Worm (Caenorhabditis elegans) whole organism, L2 larva: Measurements from ENCODE around the gene hda-1.

Experiments used
- F13H6.1 ChIP-seq: sonication (generic microtip); optimal IDR thresholded peaks from 2 replicates; lab custom pipeline; 2016; ENCODE audit warnings: missing genetic modification characterization, missing compliant biosample characterization
- R02D3.7 ChIP-seq: fragments of 150-350 bp; optimal IDR thresholded peaks from 2 replicates; lab custom pipeline; 2014; ENCODE audit warnings: missing biosample characterization, missing genetic modification characterization
- ZK546.5 ChIP-seq: sonication (generic microtip); optimal IDR thresholded peaks from 2 replicates; lab custom pipeline; 2017; ENCODE audit warnings: missing biosample characterization, missing genetic modification characterization
- ama-1 ChIP-seq: fragments of 150-350 bp; optimal IDR thresholded peaks from 2 replicates; lab custom pipeline; 2018; ENCODE audit warnings: inconsistent platforms
- ceh-82 ChIP-seq: fragments of 150-350 bp; optimal IDR thresholded peaks from 2 replicates; lab custom pipeline; 2014; ENCODE audit warnings: missing biosample characterization, missing genetic modification characterization
- elt-1 ChIP-seq: fragments of 150-350 bp; optimal IDR thresholded peaks from 2 replicates; lab custom pipeline; 2014; ENCODE audit warnings: missing biosample characterization, missing genetic modification characterization
- nhr-21 ChIP-seq: fragments of 150-350 bp; optimal IDR thresholded peaks from 2 replicates; lab custom pipeline; 2014; ENCODE audit warnings: missing biosample characterization, missing genetic modification characterization
- nhr-25 ChIP-seq: fragments of 150-350 bp; sonication (generic microtip); optimal IDR thresholded peaks from 3 replicates; lab custom pipeline; 2014; ENCODE audit warnings: missing biosample characterization, missing genetic modification characterization
- skn-1 ChIP-seq: sonication (generic microtip); optimal IDR thresholded peaks from 2 replicates; lab custom pipeline; 2017; ENCODE audit warnings: missing biosample characterization, missing genetic modification characterization
- snpc-4 ChIP-seq: fragments of 150-350 bp; optimal IDR thresholded peaks from 2 replicates; lab custom pipeline; 2014; ENCODE audit warnings: missing biosample characterization, missing genetic modification characterization
- unc-39 ChIP-seq: fragments of 150-350 bp; optimal IDR thresholded peaks from 2 replicates; lab custom pipeline; 2014; ENCODE audit warnings: missing biosample characterization, missing genetic modification characterization
- ztf-11 ChIP-seq: sonication (generic microtip); optimal IDR thresholded peaks from 2 replicates; lab custom pipeline; 2017; ENCODE audit warnings: missing biosample characterization, missing genetic modification characterization

DNA sequence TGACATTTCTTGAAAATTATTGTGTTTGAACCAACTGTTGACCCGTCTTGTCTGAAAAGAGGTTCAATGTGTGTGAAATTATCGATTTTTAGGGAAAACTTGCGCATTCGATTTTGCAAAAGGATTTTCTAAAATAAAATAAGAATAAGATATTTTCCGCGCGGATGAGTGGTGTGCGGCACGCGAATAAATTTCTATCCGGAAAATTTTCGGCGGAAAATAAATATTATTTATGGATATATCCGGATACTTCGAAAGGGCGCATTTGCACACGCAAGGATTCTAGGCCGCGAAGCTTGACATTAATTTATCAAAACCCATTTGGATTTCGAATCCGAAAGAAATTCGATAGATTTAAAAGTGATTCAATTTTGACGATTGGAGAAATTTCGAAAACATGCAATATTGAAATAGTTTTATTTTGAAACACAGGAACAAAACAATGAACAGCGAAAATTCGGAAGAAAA lies 20.7 kb downstream of the hda-1 start, which contains the start of gene rike-1:
- TF ChIP-seq ztf-11 (tag; lab: Kevin White, UChicago) (no peak), nhr-21 (tag; lab: Kevin White, UChicago) (no peak), elt-1 (no peak), R02D3.7 (no peak), ama-1 (lab: Kevin White, UChicago) (no peak), ZK546.5 (tag; lab: Kevin White, UChicago) (no peak), snpc-4 (tag; lab: Kevin White, UChicago) (no peak), skn-1 (tag; lab: Kevin White, UChicago) (no peak), unc-39 (tag; lab: Kevin White, UChicago) (no peak), ceh-82 (tag; lab: Kevin White, UChicago) (no peak), F13H6.1 (tag; lab: Kevin White, UChicago) (no peak), nhr-25 (tag; lab: Kevin White, UChicago) (peak; percentile 2)
